Fruit fly (Drosophila melanogaster): ENCODE results near the gene Lkr.

Gene Lkr

DNA sequence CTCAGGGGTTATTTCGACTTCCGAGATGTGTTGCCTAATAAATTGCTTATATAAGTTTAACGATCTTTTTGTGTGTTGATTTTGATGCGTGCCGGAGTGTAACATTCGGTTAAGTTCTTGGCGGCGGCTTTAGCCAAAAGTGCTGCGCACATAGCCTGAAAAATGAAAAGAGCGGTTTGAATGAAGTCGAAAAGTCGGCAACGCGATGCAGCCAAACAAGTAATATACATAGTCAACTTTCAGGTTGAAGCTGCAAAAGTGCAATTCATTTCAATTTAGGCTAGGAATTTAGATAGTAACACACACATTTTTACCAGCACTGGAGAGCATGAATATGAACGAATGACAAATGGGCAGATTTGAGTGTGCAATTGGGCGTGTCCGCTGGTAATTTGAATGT is 5.1 kb upstream of the Lkr start (continued):
- TF ChIP-seq hkb (optimal IDR thresholded peaks at IDR 0.05) = no peak
- no peak for TF ChIP-seq hkb (GFP tag; IDR thresholded peaks at IDR 0.05)
- TF ChIP-seq abd-A (tag; optimal IDR thresholded peaks at IDR 0.05) = no peak
- no peak for TF ChIP-seq NFAT (GFP tag; IDR thresholded peaks at IDR 0.05)
- no peak for TF ChIP-seq CG8924 (tag; optimal IDR thresholded peaks at IDR 0.05)
- no peak for TF ChIP-seq bcd (GFP tag; optimal IDR thresholded peaks at IDR 0.05)
- TF ChIP-seq Lhr (GFP tag; optimal IDR thresholded peaks at IDR 0.05) = no peak
- TF ChIP-seq schlank (tag; optimal IDR thresholded peaks at IDR 0.05) = no peak
- no peak for TF ChIP-seq CG16863 (GFP tag; optimal IDR thresholded peaks at IDR 0.05)
- no peak for TF ChIP-seq gro (GFP tag; optimal IDR thresholded peaks at IDR 0.05)
- TF ChIP-seq chinmo (GFP tag; IDR thresholded peaks at IDR 0.05; ENCODE audit: partially characterized antibody) = peak; percentile 94
- TF ChIP-seq CG5245 (GFP tag; optimal IDR thresholded peaks at IDR 0.05) = no peak
- TF ChIP-seq tgo (GFP tag; IDR thresholded peaks at IDR 0.05) = no peak
- TF ChIP-seq dpn (GFP tag; optimal IDR thresholded peaks at IDR 0.05) = no peak
- no peak for TF ChIP-seq mirr (GFP tag; optimal IDR thresholded peaks at IDR 0.05)
- no peak for TF ChIP-seq Fer2 (tag; optimal IDR thresholded peaks at IDR 0.05)
- no peak for TF ChIP-seq stwl (tag; optimal IDR thresholded peaks at IDR 0.05)
- no peak for TF ChIP-seq H2.0 (GFP tag; IDR thresholded peaks at IDR 0.05)
- TF ChIP-seq lbe (GFP tag; optimal IDR thresholded peaks at IDR 0.05) = no peak
- no peak for TF ChIP-seq CG17361 (GFP tag; IDR thresholded peaks at IDR 0.05)
- TF ChIP-seq NC2α (GFP tag; optimal IDR thresholded peaks at IDR 0.05) = no peak
- no peak for TF ChIP-seq CG7745 (tag; optimal IDR thresholded peaks at IDR 0.05)
- no peak for TF ChIP-seq BEAF-32 (GFP tag; optimal IDR thresholded peaks at IDR 0.05)

dm6 chr3L:5522904-5523428 is 6.2 kb downstream of the Lkr start:
- peak; percentile 67 for TF ChIP-seq Ets65A (GFP tag)
- TF ChIP-seq Deaf1 (tag; optimal IDR thresholded peaks at IDR 0.05) = peak; percentile 89
- TF ChIP-seq Doc3 (GFP tag; IDR thresholded peaks at IDR 0.05; ENCODE audit: partially characterized antibody) = no peak
- peak; percentile 95 for TF ChIP-seq CG5180 (GFP tag; optimal IDR thresholded peaks at IDR 0.05)
- peak; percentile 66 for TF ChIP-seq scrt (GFP tag; optimal IDR thresholded peaks at IDR 0.05)

dm6 chr3L:5511959-5512358 is 17.2 kb downstream of the Lkr start:
- peak; percentile 88 for TF ChIP-seq CG2875 (GFP tag; optimal IDR thresholded peaks at IDR 0.05)
- peak; percentile 69; the same call in 1 of the 2 replicates for TF ChIP-seq lmd (GFP tag; IDR thresholded peaks at IDR 0.05)
- peak; percentile 46 for TF ChIP-seq btn (GFP tag; optimal IDR thresholded peaks at IDR 0.05)
- TF ChIP-seq CG7745 (tag; optimal IDR thresholded peaks at IDR 0.05) = no peak
- peak; percentile 46; the same call in 1 of the 3 replicates for TF ChIP-seq Aef1 (GFP tag; IDR thresholded peaks at IDR 0.05)
- peak; percentile 68 for TF ChIP-seq CG12942 (GFP tag; optimal IDR thresholded peaks at IDR 0.05)
- peak; percentile 81 for TF ChIP-seq fd3F (GFP tag; optimal IDR thresholded peaks at IDR 0.05)
- peak; percentile 76 for TF ChIP-seq CG7556 (GFP tag; optimal IDR thresholded peaks at IDR 0.05)
- TF ChIP-seq lola (GFP tag; optimal IDR thresholded peaks at IDR 0.05) = peak in 1 of 3 experiments; percentile 45
- TF ChIP-seq CG8478 (optimal IDR thresholded peaks at IDR 0.05) = no peak
- TF ChIP-seq sug (tag; optimal IDR thresholded peaks at IDR 0.05) = peak; percentile 88
- peak; percentile 48; the same call in 1 of the 2 replicates for TF ChIP-seq CG32772 (GFP tag; IDR thresholded peaks at IDR 0.05)
- TF ChIP-seq CG1647 (GFP tag; optimal IDR thresholded peaks at IDR 0.05) = peak; percentile 59
- peak; percentile 97 for TF ChIP-seq B-H2 (GFP tag; optimal IDR thresholded peaks at IDR 0.05)
- TF ChIP-seq Bteb2 (GFP tag; optimal IDR thresholded peaks at IDR 0.05) = peak; percentile 91
- TF ChIP-seq dati (GFP tag; IDR thresholded peaks at IDR 0.05) = peak; percentile 54; the same call in 1 of the 2 replicates
- peak; percentile 76 for TF ChIP-seq Fer2 (tag; optimal IDR thresholded peaks at IDR 0.05)
- TF ChIP-seq Fer3 (tag; optimal IDR thresholded peaks at IDR 0.05) = peak; percentile 92
- TF ChIP-seq ash1 (GFP tag; optimal IDR thresholded peaks at IDR 0.05) = peak; percentile 80
- TF ChIP-seq vvl (GFP tag; IDR thresholded peaks at IDR 0.05) = peak; percentile 96
- peak; percentile 94 for TF ChIP-seq phol (tag; optimal IDR thresholded peaks at IDR 0.05)
- TF ChIP-seq CG10431 (GFP tag; optimal IDR thresholded peaks at IDR 0.05) = peak; percentile 85
- TF ChIP-seq esg (GFP tag; conservative IDR thresholded peaks at IDR 0.05) = 0 out of 2 replicates have a peak, but pooled peaks have one; percentile 7
- no peak for TF ChIP-seq ssp (GFP tag; IDR thresholded peaks at IDR 0.05)

Measured in whole organism, embryonic.